Fruit fly (Drosophila melanogaster) Kc167 (cell line): ENCODE results near the gene CG17121.

Source experiments
- Myc ChIP-seq: fragments of >200 bp; optimal IDR thresholded peaks from 2 replicates; lab custom pipeline; 2017; ENCODE audit warnings: missing external identifiers
- h ChIP-seq: fragments of >200 bp; optimal IDR thresholded peaks from 3 replicates; lab custom pipeline; 2018; ENCODE audit warnings: missing external identifiers
- ttk ChIP-seq: sonication (Bioruptor generic); optimal IDR thresholded peaks from 2 replicates; lab custom pipeline; 2017; ENCODE audit warnings: missing external identifiers

dm6 chr3R:23048690-23049118 lies 690 bp upstream of the CG17121 start:
- no peak for TF ChIP-seq Myc (lab: Kevin White, UChicago)
- no peak for TF ChIP-seq h (lab: Kevin White, UChicago)
- no peak for TF ChIP-seq ttk
